Fruit fly (Drosophila melanogaster): Measurements from ENCODE around the gene CG18249.
A peak's percentile ranks its signal among the peaks of the same experiment; 100 is the strongest.

CG18249 gene

DNA sequence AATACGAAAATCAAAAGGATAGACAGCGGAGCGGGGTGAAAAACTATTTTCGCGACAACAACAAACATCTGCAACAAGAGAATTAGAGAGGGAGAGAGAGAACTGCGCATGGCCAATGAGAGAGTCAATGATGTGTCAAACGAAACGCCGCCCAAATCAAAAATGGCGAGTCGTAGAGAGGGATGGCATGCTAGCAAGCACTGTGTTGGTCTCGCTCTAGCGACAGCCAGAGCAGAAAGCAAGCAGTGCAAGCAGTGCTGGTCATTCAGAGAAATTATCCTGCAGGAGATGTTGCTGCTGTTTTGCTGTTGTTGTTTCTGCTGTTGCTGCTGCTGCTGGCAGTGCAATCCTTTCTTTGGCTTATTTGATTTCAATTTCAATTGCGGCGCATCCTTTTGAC lies 29.1 kb upstream of the CG18249 start (continued):
- no peak for TF ChIP-seq Ravus (GFP tag; IDR thresholded peaks at IDR 0.05)
- TF ChIP-seq CG4424 (GFP tag; optimal IDR thresholded peaks at IDR 0.05): no peak
- no peak for TF ChIP-seq CG18476 (GFP tag; optimal IDR thresholded peaks at IDR 0.05)
- TF ChIP-seq E2f1 (GFP tag; IDR thresholded peaks at IDR 0.05): no peak
- TF ChIP-seq CG8924 (tag; optimal IDR thresholded peaks at IDR 0.05): peak; percentile 29
- TF ChIP-seq fd64A (GFP tag; optimal IDR thresholded peaks at IDR 0.05): no peak
- no peak for TF ChIP-seq chn (GFP tag; optimal IDR thresholded peaks at IDR 0.05)
- no peak for TF ChIP-seq Sox102F (GFP tag; optimal IDR thresholded peaks at IDR 0.05)
- TF ChIP-seq grn (GFP tag; optimal IDR thresholded peaks at IDR 0.05): peak; percentile 92
- TF ChIP-seq crc (GFP tag; optimal IDR thresholded peaks at IDR 0.05): no peak
- no peak for TF ChIP-seq Six4 (GFP tag; optimal IDR thresholded peaks at IDR 0.05)
- TF ChIP-seq Sry-δ (GFP tag; optimal IDR thresholded peaks at IDR 0.05): no peak
- no peak for TF ChIP-seq disco-r (GFP tag; optimal IDR thresholded peaks at IDR 0.05)
- peak in 1 of 2 experiments; percentile 12 for TF ChIP-seq Hr78 (GFP tag; optimal IDR thresholded peaks at IDR 0.05)
- TF ChIP-seq gsb (GFP tag; IDR thresholded peaks at IDR 0.05): no peak
- TF ChIP-seq CG12744 (GFP tag; optimal IDR thresholded peaks at IDR 0.05): no peak
- no peak for TF ChIP-seq CG3847 (GFP tag; IDR thresholded peaks at IDR 0.05)
- TF ChIP-seq nmo (GFP tag; optimal IDR thresholded peaks at IDR 0.05): peak; percentile 51
- no peak for TF ChIP-seq bcd (GFP tag; optimal IDR thresholded peaks at IDR 0.05)
- no peak for TF ChIP-seq Hr39 (optimal IDR thresholded peaks at IDR 0.05)
- no peak for TF ChIP-seq bsh (GFP tag; optimal IDR thresholded peaks at IDR 0.05)
- TF ChIP-seq NK7.1 (GFP tag; optimal IDR thresholded peaks at IDR 0.05): no peak
- no peak for TF ChIP-seq ssp (GFP tag; IDR thresholded peaks at IDR 0.05)
- TF ChIP-seq oc (tag; optimal IDR thresholded peaks at IDR 0.05): peak; percentile 61
- TF ChIP-seq usp (GFP tag; optimal IDR thresholded peaks at IDR 0.05): no peak
- no peak for TF ChIP-seq ro (GFP tag; IDR thresholded peaks at IDR 0.05)
- TF ChIP-seq zen (tag; optimal IDR thresholded peaks at IDR 0.05): peak; percentile 57
- peak; percentile 58; the same call in 1 of the 2 replicates for TF ChIP-seq Bgb (GFP tag; IDR thresholded peaks at IDR 0.05; ENCODE audit: partially characterized antibody)
- peak; percentile 40 for TF ChIP-seq twi (tag; optimal IDR thresholded peaks at IDR 0.05)
- TF ChIP-seq CG32772 (GFP tag; IDR thresholded peaks at IDR 0.05): no peak
- no peak for TF ChIP-seq caup (GFP tag; optimal IDR thresholded peaks at IDR 0.05; ENCODE audit: severe bottlenecking)
- no peak for TF ChIP-seq CG11093 (GFP tag; IDR thresholded peaks at IDR 0.05)
- no peak for TF ChIP-seq CG9215 (GFP tag; IDR thresholded peaks at IDR 0.05)
- no peak for TF ChIP-seq CG18262 (tag; optimal IDR thresholded peaks at IDR 0.05)
- TF ChIP-seq CG10431 (GFP tag; optimal IDR thresholded peaks at IDR 0.05): no peak
- no peak for TF ChIP-seq row (GFP tag; IDR thresholded peaks at IDR 0.05)
- peak; percentile 97 for TF ChIP-seq CG4360 (GFP tag; IDR thresholded peaks at IDR 0.05)
- no peak for TF ChIP-seq CG30431 (GFP tag; optimal IDR thresholded peaks at IDR 0.05)
- peak; percentile 99 for TF ChIP-seq CG31365 (tag; optimal IDR thresholded peaks at IDR 0.05)
- TF ChIP-seq Abd-B (GFP tag; optimal IDR thresholded peaks at IDR 0.05): no peak
- 0 out of 2 replicates have a peak, but pooled peaks have one; percentile 3 for TF ChIP-seq slbo (GFP tag; IDR thresholded peaks at IDR 0.05)
- no peak for TF ChIP-seq cwo (GFP tag; optimal IDR thresholded peaks at IDR 0.05)
- no peak for TF ChIP-seq CG43689 (GFP tag; IDR thresholded peaks at IDR 0.05)
- TF ChIP-seq CG15514 (GFP tag; optimal IDR thresholded peaks at IDR 0.05): no peak
- no peak for TF ChIP-seq ind (GFP tag; optimal IDR thresholded peaks at IDR 0.05)
- TF ChIP-seq CG10267 (tag; optimal IDR thresholded peaks at IDR 0.05): no peak
- no peak for TF ChIP-seq CG13894 (tag; optimal IDR thresholded peaks at IDR 0.05)
- TF ChIP-seq CG15011 (GFP tag; optimal IDR thresholded peaks at IDR 0.05): no peak
- TF ChIP-seq hth (optimal IDR thresholded peaks at IDR 0.05): no peak
- no peak for TF ChIP-seq Oaz (GFP tag; IDR thresholded peaks at IDR 0.05)
- TF ChIP-seq gfzf (GFP tag; optimal IDR thresholded peaks at IDR 0.05): no peak
- TF ChIP-seq z (GFP tag; IDR thresholded peaks at IDR 0.05): no peak
